Fruit fly (Drosophila melanogaster): ENCODE results near the gene CG32590.

- TF ChIP-seq Clk (GFP tag; optimal IDR thresholded peaks at IDR 0.05) = no peak
- TF ChIP-seq CG7101 (tag; optimal IDR thresholded peaks at IDR 0.05) = no peak
- no peak for TF ChIP-seq kay (GFP tag; ENCODE audit: borderline replicate concordance)
- no peak for TF ChIP-seq CG33017 (tag; optimal IDR thresholded peaks at IDR 0.05)
- no peak for TF ChIP-seq Mnt (GFP tag; optimal IDR thresholded peaks at IDR 0.05)
- no peak for TF ChIP-seq CG7045 (GFP tag; optimal IDR thresholded peaks at IDR 0.05)
- TF ChIP-seq CG14711 (tag; optimal IDR thresholded peaks at IDR 0.05) = no peak
- TF ChIP-seq CG12768 (GFP tag; optimal IDR thresholded peaks at IDR 0.05) = no peak
- TF ChIP-seq pad (GFP tag; optimal IDR thresholded peaks at IDR 0.05) = no peak
- TF ChIP-seq tj (GFP tag; optimal IDR thresholded peaks at IDR 0.05) = no peak
- no peak for TF ChIP-seq CG5204 (GFP tag; optimal IDR thresholded peaks at IDR 0.05)
- TF ChIP-seq CG1620 (GFP tag; optimal IDR thresholded peaks at IDR 0.05) = no peak
- TF ChIP-seq cnc (optimal IDR thresholded peaks at IDR 0.05) = no peak
- TF ChIP-seq ovo (GFP tag; optimal IDR thresholded peaks at IDR 0.05) = no peak
These were observed 5.8 kb upstream of the CG32590 start, which contains the start of gene CG12539 for dm6 chrX:14844657-14845056.

All from whole organism, adult.